Fruit fly (Drosophila melanogaster) whole organism, embryonic: ENCODE results near the gene CG5810.
A peak's percentile ranks its signal among the peaks of the same experiment; 100 is the strongest.

Experiments
- CG10366 ChIP-seq: fragments of 200-800 bp; sonication (Bioruptor generic); IDR thresholded peaks from 2 replicates; pipeline ENCODE4 v1.3.6; 2022; ENCODE audit warnings: missing biosample characterization, missing genetic modification characterization
- CG10431 ChIP-seq: fragments of 200-800 bp; sonication (Bioruptor generic); optimal IDR thresholded peaks from 3 replicates; lab custom pipeline; 2018; ENCODE audit warnings: missing biosample characterization, mild to moderate bottlenecking, missing genetic modification characterization
- CG10565 ChIP-seq: fragments of 200-800 bp; sonication (Bioruptor generic); optimal IDR thresholded peaks from 3 replicates; lab custom pipeline; 2016; ENCODE audit warnings: missing biosample characterization, mild to moderate bottlenecking, missing genetic modification characterization
- CG11247 ChIP-seq: fragments of 200-800 bp; sonication (Bioruptor generic); IDR thresholded peaks from 2 replicates; pipeline ENCODE4 v1.3.6; 2022; ENCODE audit warnings: missing biosample characterization, missing genetic modification characterization
- CG11695 ChIP-seq: fragments of 200-800 bp; sonication (Bioruptor generic); IDR thresholded peaks from 3 replicates; pipeline ENCODE4 v1.3.6; 2022; ENCODE audit warnings: missing biosample characterization, missing genetic modification characterization
- CG12155 ChIP-seq: fragments of 200-800 bp; sonication (Bioruptor generic); optimal IDR thresholded peaks from 3 replicates; lab custom pipeline; 2016; ENCODE audit warnings: missing biosample characterization, missing genetic modification characterization
- CG12391 ChIP-seq: fragments of 200-800 bp; sonication (Bioruptor generic); optimal IDR thresholded peaks from 3 replicates; lab custom pipeline; 2018; ENCODE audit warnings: missing biosample characterization, mild to moderate bottlenecking, missing genetic modification characterization, moderate library complexity
- CG14441 ChIP-seq: fragments of 200-800 bp; sonication (Bioruptor generic); IDR thresholded peaks from 2 replicates; pipeline ENCODE4 v1.3.6; 2022; ENCODE audit warnings: missing biosample characterization, missing genetic modification characterization
- CG15601 ChIP-seq: fragments of 200-800 bp; sonication (Bioruptor generic); optimal IDR thresholded peaks from 3 replicates; lab custom pipeline; 2019; ENCODE audit warnings: missing biosample characterization, mild to moderate bottlenecking, missing genetic modification characterization, moderate library complexity
- CG16813 ChIP-seq: fragments of 200-800 bp; sonication (Bioruptor generic); IDR thresholded peaks from 3 replicates; pipeline ENCODE4 v1.3.6; 2022; ENCODE audit warnings: missing biosample characterization, missing genetic modification characterization; ENCODE audit not compliant: partially characterized antibody
- CG18599 ChIP-seq: fragments of 200-800 bp; sonication (Bioruptor generic); optimal IDR thresholded peaks from 3 replicates; lab custom pipeline; 2017; ENCODE audit warnings: missing biosample characterization, missing genetic modification characterization, mild to moderate bottlenecking, moderate library complexity, missing genetic modification reagents
- CG18764 ChIP-seq: fragments of 200-800 bp; sonication (Bioruptor generic); optimal IDR thresholded peaks from 3 replicates; lab custom pipeline; 2016; ENCODE audit warnings: missing biosample characterization, missing genetic modification characterization
- CG2875 ChIP-seq: fragments of 200-800 bp; sonication (Bioruptor generic); optimal IDR thresholded peaks from 2 replicates; lab custom pipeline; 2017; ENCODE audit warnings: missing biosample characterization, mild to moderate bottlenecking, missing genetic modification characterization, missing genetic modification reagents
- CG30403 ChIP-seq: fragments of 200-800 bp; sonication (Bioruptor generic); optimal IDR thresholded peaks from 3 replicates; lab custom pipeline; 2016; ENCODE audit warnings: missing biosample characterization, missing genetic modification characterization
- CG30431 ChIP-seq: fragments of 200-800 bp; sonication (Bioruptor generic); optimal IDR thresholded peaks from 2 replicates; lab custom pipeline; 2017; ENCODE audit warnings: missing biosample characterization, missing genetic modification characterization
- CG3281 ChIP-seq: fragments of 200-800 bp; sonication (Bioruptor generic); optimal IDR thresholded peaks from 3 replicates; lab custom pipeline; 2017; ENCODE audit warnings: missing biosample characterization, mild to moderate bottlenecking, missing genetic modification characterization
- CG6254 ChIP-seq: fragments of 200-800 bp; sonication (Bioruptor generic); optimal IDR thresholded peaks from 3 replicates; lab custom pipeline; 2017; ENCODE audit warnings: mild to moderate bottlenecking, missing biosample characterization, missing genetic modification reagents, missing genetic modification characterization
- CG7372 ChIP-seq: fragments of 200-800 bp; sonication (Bioruptor generic); IDR thresholded peaks from 2 replicates; pipeline ENCODE4 v1.3.6; 2022; ENCODE audit warnings: missing biosample characterization, missing genetic modification characterization
- CG8388 ChIP-seq: fragments of 200-800 bp; sonication (Bioruptor generic); optimal IDR thresholded peaks from 2 replicates; lab custom pipeline; 2019; ENCODE audit warnings: missing biosample characterization, mild to moderate bottlenecking, missing genetic modification characterization, moderate library complexity
- CG8478 ChIP-seq: fragments of >200 bp; optimal IDR thresholded peaks from 2 replicates; lab custom pipeline; 2018
- CG8765 ChIP-seq: fragments of 200-800 bp; sonication (Bioruptor generic); IDR thresholded peaks from 2 replicates; pipeline ENCODE4 v1.3.6; 2022; ENCODE audit warnings: missing biosample characterization, missing genetic modification characterization
- CG9215 ChIP-seq: fragments of 200-800 bp; sonication (Bioruptor generic); IDR thresholded peaks from 2 replicates; pipeline ENCODE4 v1.3.6; 2022; ENCODE audit warnings: missing biosample characterization, missing genetic modification characterization
- CG9437 ChIP-seq: fragments of 200-800 bp; sonication (Bioruptor generic); optimal IDR thresholded peaks from 2 replicates; lab custom pipeline; 2018; ENCODE audit warnings: missing biosample characterization, mild to moderate bottlenecking, missing genetic modification characterization
- Chrac-16 ChIP-seq: fragments of 200-800 bp; sonication (Bioruptor generic); optimal IDR thresholded peaks from 3 replicates; lab custom pipeline; 2016; ENCODE audit warnings: missing biosample characterization, missing genetic modification characterization
- CoRest ChIP-seq: fragments of 200-800 bp; sonication (Bioruptor generic); optimal IDR thresholded peaks from 3 replicates; lab custom pipeline; 2018; ENCODE audit warnings: missing biosample characterization, mild to moderate bottlenecking, missing genetic modification characterization, moderate library complexity
- E2f1 ChIP-seq: fragments of 200-800 bp; sonication (Bioruptor generic); IDR thresholded peaks from 2 replicates; pipeline ENCODE4 v1.3.6; 2022; ENCODE audit warnings: missing biosample characterization, missing genetic modification characterization
- Elba2 ChIP-seq: fragments of 200-800 bp; sonication (Bioruptor generic); optimal IDR thresholded peaks from 3 replicates; lab custom pipeline; 2016; ENCODE audit warnings: missing biosample characterization, missing genetic modification characterization
- Gug ChIP-seq: fragments of 200-800 bp; sonication (Bioruptor generic); IDR thresholded peaks from 4 replicates; pipeline ENCODE4 v1.3.6; 2022; ENCODE audit warnings: missing biosample characterization, missing genetic modification characterization
- Lpt ChIP-seq: fragments of >200 bp; optimal IDR thresholded peaks from 2 replicates; lab custom pipeline; 2018; ENCODE audit warnings: missing biosample characterization, missing genetic modification characterization
- Oli ChIP-seq: fragments of 200-800 bp; sonication (Bioruptor generic); optimal IDR thresholded peaks from 2 replicates; lab custom pipeline; 2018; ENCODE audit warnings: missing biosample characterization, mild to moderate bottlenecking, missing genetic modification characterization, moderate library complexity
- Optix ChIP-seq: fragments of 200-800 bp; sonication (Bioruptor generic); IDR thresholded peaks from 3 replicates; pipeline ENCODE4 v1.3.6; 2022; ENCODE audit warnings: missing biosample characterization, missing genetic modification characterization
- Ssrp ChIP-seq: fragments of 200-800 bp; sonication (Bioruptor generic); optimal IDR thresholded peaks from 2 replicates; lab custom pipeline; 2018; ENCODE audit warnings: missing biosample characterization, mild to moderate bottlenecking, missing genetic modification characterization, moderate library complexity
- chif ChIP-seq, 2 experiments: fragments of 200-800 bp; sonication (Bioruptor generic); optimal IDR thresholded peaks; 3 replicates each; lab custom pipeline; 2016; ENCODE audit warnings: missing biosample characterization in 2 of 2, missing genetic modification characterization in 2 of 2
- dm ChIP-seq: fragments of 200-800 bp; sonication (Bioruptor generic); optimal IDR thresholded peaks from 3 replicates; lab custom pipeline; 2016; ENCODE audit warnings: missing biosample characterization, missing genetic modification characterization
- dmrt11E ChIP-seq: fragments of 200-800 bp; sonication (Bioruptor generic); optimal IDR thresholded peaks from 3 replicates; lab custom pipeline; 2018; ENCODE audit warnings: missing biosample characterization, mild to moderate bottlenecking, missing genetic modification characterization, moderate library complexity
- emc ChIP-seq: fragments of 200-800 bp; sonication (Bioruptor generic); optimal IDR thresholded peaks from 2 replicates; lab custom pipeline; 2016; ENCODE audit warnings: missing biosample characterization, missing genetic modification characterization
- eyg ChIP-seq: fragments of 200-800 bp; sonication (Bioruptor generic); optimal IDR thresholded peaks from 3 replicates; lab custom pipeline; 2016; ENCODE audit warnings: missing biosample characterization, missing genetic modification characterization
- ftz-f1 ChIP-seq: fragments of 200-800 bp; sonication (Bioruptor generic); optimal IDR thresholded peaks from 2 replicates; lab custom pipeline; 2016; ENCODE audit warnings: missing biosample characterization, missing genetic modification characterization
- gfzf ChIP-seq: fragments of 200-800 bp; sonication (Bioruptor generic); optimal IDR thresholded peaks from 2 replicates; lab custom pipeline; 2016; ENCODE audit warnings: missing biosample characterization, mild to moderate bottlenecking, missing genetic modification characterization, moderate library complexity
- gsb-n ChIP-seq: fragments of 200-800 bp; sonication (Bioruptor generic); optimal IDR thresholded peaks from 3 replicates; lab custom pipeline; 2018; ENCODE audit warnings: missing biosample characterization, mild to moderate bottlenecking, missing genetic modification characterization
- insv ChIP-seq, 2 experiments: fragments of 200-800 bp; sonication (Bioruptor generic); optimal IDR thresholded peaks; 3 replicates each; lab custom pipeline; 2016 to 2018; ENCODE audit warnings: missing biosample characterization in 2 of 2, missing genetic modification characterization in 2 of 2
- pita ChIP-seq: fragments of 200-800 bp; sonication (Bioruptor generic); optimal IDR thresholded peaks from 2 replicates; lab custom pipeline; 2017; ENCODE audit warnings: missing biosample characterization, mild to moderate bottlenecking, missing genetic modification characterization
- pnt ChIP-seq: fragments of 200-800 bp; sonication (Bioruptor generic); optimal IDR thresholded peaks from 3 replicates; lab custom pipeline; 2016; ENCODE audit warnings: missing biosample characterization, missing genetic modification characterization
- pros ChIP-seq: fragments of 200-800 bp; sonication (Bioruptor generic); optimal IDR thresholded peaks from 3 replicates; lab custom pipeline; 2019; ENCODE audit warnings: missing biosample characterization, mild to moderate bottlenecking, missing genetic modification characterization, moderate library complexity
- sens ChIP-seq: fragments of 200-800 bp; sonication (Bioruptor generic); peaks from one replicate; lab custom pipeline; 2016; ENCODE audit warnings: missing biosample characterization, missing genetic modification characterization
- shn ChIP-seq: fragments of 200-800 bp; sonication (Bioruptor generic); optimal IDR thresholded peaks from 3 replicates; lab custom pipeline; 2016; ENCODE audit warnings: missing biosample characterization, missing genetic modification characterization
- sisA ChIP-seq: fragments of 200-800 bp; sonication (Bioruptor generic); IDR thresholded peaks from 2 replicates; pipeline ENCODE4 v1.3.6; 2022; ENCODE audit warnings: missing biosample characterization, missing genetic modification characterization
- ssp ChIP-seq: fragments of 200-800 bp; sonication (Bioruptor generic); IDR thresholded peaks from 2 replicates; pipeline ENCODE4 v1.3.6; 2022; ENCODE audit warnings: missing biosample characterization, missing genetic modification characterization
- tgo ChIP-seq: fragments of 200-800 bp; sonication (Bioruptor generic); IDR thresholded peaks from 3 replicates; pipeline ENCODE4 v1.3.6; 2022; ENCODE audit warnings: missing biosample characterization, missing genetic modification characterization
- tna ChIP-seq: fragments of 200-800 bp; sonication (Bioruptor generic); IDR thresholded peaks from 2 replicates; pipeline ENCODE4 v1.3.6; 2022; ENCODE audit warnings: missing biosample characterization, missing genetic modification characterization; ENCODE audit not compliant: partially characterized antibody
- wor ChIP-seq: fragments of 200-800 bp; sonication (Bioruptor generic); IDR thresholded peaks from 2 replicates; pipeline ENCODE4 v1.3.6; 2022; ENCODE audit warnings: missing biosample characterization, missing genetic modification characterization

Gene CG5810

dm6 chr3R:21199953-21200368, 36.4 kb downstream of the CG5810 start (continued):
- peak; percentile 34; the same call in 1 of the 2 replicates for TF ChIP-seq CG14441 (GFP tag; lab: Robert Waterston, UW)
- peak; percentile 62 for TF ChIP-seq Oli (tag; lab: Kevin White, UChicago)
- no peak for TF ChIP-seq CG8478 (lab: Kevin White, UChicago)
- no peak for TF ChIP-seq emc
- 0 out of 2 replicates have a peak, but pooled peaks have one; percentile 9 for TF ChIP-seq CG8765 (GFP tag; lab: Robert Waterston, UW)
- peak; percentile 27 for TF ChIP-seq CG30431 (GFP tag; lab: Kevin White, UChicago)
- peak; percentile 42; the same call in 2 of the 3 replicates for TF ChIP-seq tgo (GFP tag; lab: Robert Waterston, UW)
- no peak for TF ChIP-seq eyg
- no peak for TF ChIP-seq Lpt
- no peak for TF ChIP-seq gfzf (GFP tag; lab: Kevin White, UChicago)
- TF ChIP-seq sisA = peak; percentile 28; the same call in 1 of the 2 replicates
- peak; percentile 22 for TF ChIP-seq CG15601 (tag; lab: Kevin White, UChicago)
- no peak for TF ChIP-seq CG6254 (GFP tag; lab: Kevin White, UChicago)
- TF ChIP-seq CG16813 (GFP tag; lab: Robert Waterston, UW) = no peak
- 0 out of 2 replicates have a peak, but pooled peaks have one; percentile 28 for TF ChIP-seq ssp
- TF ChIP-seq CG18764 = no peak
- no peak for TF ChIP-seq CG18599 (GFP tag; lab: Kevin White, UChicago)
- 0 out of 3 replicates have a peak, but pooled peaks have one; percentile 17 for TF ChIP-seq CG11695 (GFP tag; lab: Robert Waterston, UW)
- peak; percentile 39 for TF ChIP-seq CoRest (tag; lab: Kevin White, UChicago)
- TF ChIP-seq CG7372 = no peak
- TF ChIP-seq CG10366 (GFP tag; lab: Robert Waterston, UW) = peak; percentile 45
- TF ChIP-seq insv (GFP tag; optimal IDR thresholded peaks at IDR 0.05; lab: Kevin White, UChicago) = no peak
- TF ChIP-seq CG8388 (GFP tag; lab: Kevin White, UChicago) = peak; percentile 25
- no peak for TF ChIP-seq E2f1 (GFP tag; lab: Robert Waterston, UW)
- TF ChIP-seq Ssrp = peak; percentile 12
- 0 out of 4 replicates have a peak, but pooled peaks have one; percentile 24 for TF ChIP-seq Gug (GFP tag; lab: Robert Waterston, UW)
- 0 out of 2 replicates have a peak, but pooled peaks have one; percentile 21 for TF ChIP-seq CG11247 (GFP tag; lab: Robert Waterston, UW)
- TF ChIP-seq gsb-n = peak; percentile 53
- TF ChIP-seq dmrt11E = peak; percentile 25
- no peak for TF ChIP-seq dm (GFP tag; lab: Kevin White, UChicago)
- no peak for TF ChIP-seq CG12155 (GFP tag; lab: Kevin White, UChicago)
- no peak for TF ChIP-seq CG3281
- peak; percentile 66 for TF ChIP-seq CG12391 (tag; lab: Kevin White, UChicago)
- peak; percentile 1 for TF ChIP-seq shn
- TF ChIP-seq Optix (GFP tag; lab: Robert Waterston, UW) = 0 out of 3 replicates have a peak, but pooled peaks have one; percentile 14
- TF ChIP-seq CG9215 (GFP tag; lab: Robert Waterston, UW) = no peak
- peak; percentile 50 for TF ChIP-seq CG30403 (GFP tag; lab: Kevin White, UChicago)
- TF ChIP-seq wor (GFP tag; lab: Robert Waterston, UW) = 0 out of 2 replicates have a peak, but pooled peaks have one; percentile 18
- no peak for TF ChIP-seq CG10565 (GFP tag; lab: Kevin White, UChicago)
- peak; percentile 21 to 30 for TF ChIP-seq chif (GFP tag; optimal IDR thresholded peaks at IDR 0.05; lab: Kevin White, UChicago)
- TF ChIP-seq pros (GFP tag; lab: Kevin White, UChicago) = no peak
- TF ChIP-seq pita = no peak
- TF ChIP-seq Elba2 (GFP tag; lab: Kevin White, UChicago) = no peak
- TF ChIP-seq pnt (GFP tag; lab: Kevin White, UChicago) = peak; percentile 6
- TF ChIP-seq Chrac-16 (GFP tag; lab: Kevin White, UChicago) = peak; percentile 42
- TF ChIP-seq sens (GFP tag; lab: Kevin White, UChicago) = peak; percentile 75
- no peak for TF ChIP-seq CG10431
- TF ChIP-seq CG2875 (GFP tag; lab: Kevin White, UChicago) = peak; percentile 34
- TF ChIP-seq ftz-f1 = peak; percentile 33
- TF ChIP-seq tna (GFP tag; lab: Robert Waterston, UW) = no peak
- peak; percentile 41 for TF ChIP-seq CG9437 (GFP tag; lab: Kevin White, UChicago)
